Worm (Caenorhabditis elegans) whole organism, L4 larva: Measurements from ENCODE around the gene F45F2.11.

Experiments
- F10B5.3 ChIP-seq: sonication (generic microtip); optimal IDR thresholded peaks from 2 replicates; lab custom pipeline; 2016; ENCODE audit warnings: mild to moderate bottlenecking, missing genetic modification characterization, missing compliant biosample characterization
- F26F4.8 ChIP-seq: fragments of 200-800 bp; sonication (Bioruptor generic); conservative IDR thresholded peaks from 2 replicates; pipeline ENCODE4 v1.3.6; 2022; ENCODE audit warnings: missing genetic modification characterization, missing compliant biosample characterization
- F37D6.2 ChIP-seq: sonication (generic microtip); optimal IDR thresholded peaks from 2 replicates; lab custom pipeline; 2016; ENCODE audit warnings: mild to moderate bottlenecking, missing genetic modification characterization, missing compliant biosample characterization
- F49E8.2 ChIP-seq: sonication (generic microtip); optimal IDR thresholded peaks from 2 replicates; lab custom pipeline; 2016; ENCODE audit warnings: missing compliant biosample characterization, mild to moderate bottlenecking, missing genetic modification characterization, borderline replicate concordance
- R02D3.7 ChIP-seq: fragments of 150-350 bp; sonication (generic microtip); optimal IDR thresholded peaks from 3 replicates; lab custom pipeline; 2014; ENCODE audit warnings: missing biosample characterization, missing genetic modification characterization
- ZK546.5 ChIP-seq, 2 experiments: sonication (generic microtip); optimal IDR thresholded peaks; 2 replicates each; lab custom pipeline; 2017; ENCODE audit warnings: missing biosample characterization in 2 of 2, missing genetic modification characterization in 2 of 2
- aha-1 ChIP-seq: fragments of 150-350 bp; peaks from one replicate; lab custom pipeline; 2014; ENCODE audit warnings: missing biosample characterization, missing genetic modification characterization
- aly-2 ChIP-seq: sonication (generic microtip); optimal IDR thresholded peaks from 2 replicates; lab custom pipeline; 2018; ENCODE audit warnings: missing biosample characterization, missing genetic modification characterization
- ama-1 ChIP-seq: fragments of 150-350 bp; optimal IDR thresholded peaks from 2 replicates; lab custom pipeline; 2014; ENCODE audit warnings: inconsistent platforms, mixed read lengths
- arid-1 ChIP-seq: fragments of 200-800 bp; sonication (Bioruptor generic); conservative IDR thresholded peaks from 2 replicates; pipeline ENCODE4 v1.3.6; 2022; ENCODE audit warnings: missing genetic modification reagents, missing genetic modification characterization, missing compliant biosample characterization
- ceh-20 ChIP-seq: fragments of 200-800 bp; sonication (Bioruptor generic); IDR thresholded peaks from 2 replicates; pipeline ENCODE4 v1.3.6; 2022; ENCODE audit warnings: missing genetic modification reagents, missing genetic modification characterization, missing compliant biosample characterization
- ceh-62 ChIP-seq: sonication (generic microtip); optimal IDR thresholded peaks from 2 replicates; lab custom pipeline; 2017; ENCODE audit warnings: missing biosample characterization, missing genetic modification characterization
- cey-2 ChIP-seq: sonication (generic microtip); optimal IDR thresholded peaks from 3 replicates; lab custom pipeline; 2017; ENCODE audit warnings: missing genetic modification characterization, mild to moderate bottlenecking, missing compliant biosample characterization, antibody characterized with exemption, borderline replicate concordance; ENCODE audit not compliant: insufficient read depth
- daf-16 ChIP-seq, 3 experiments: sonication (generic microtip); optimal IDR thresholded peaks; 2 replicates each; lab custom pipeline; 2016 to 2017; ENCODE audit warnings: missing genetic modification characterization in 3 of 3, missing genetic modification reagents in 3 of 3, mild to moderate bottlenecking in 2 of 3, missing compliant biosample characterization in 2 of 3, missing biosample characterization in 1 of 3, moderate library complexity in 1 of 3
- dmd-8 ChIP-seq: fragments of 200-800 bp; sonication (Bioruptor generic); IDR thresholded peaks from 2 replicates; pipeline ENCODE4 v1.3.6; 2022; ENCODE audit warnings: missing genetic modification characterization, missing compliant biosample characterization
- dmd-9 ChIP-seq: fragments of 200-800 bp; sonication (Bioruptor generic); IDR thresholded peaks from 2 replicates; pipeline ENCODE4 v1.3.6; 2022; ENCODE audit warnings: missing genetic modification reagents, missing genetic modification characterization, missing compliant biosample characterization
- dve-1 ChIP-seq: sonication (generic microtip); optimal IDR thresholded peaks from 2 replicates; lab custom pipeline; 2017; ENCODE audit warnings: antibody characterized with exemption, mild to moderate bottlenecking, missing genetic modification characterization, missing compliant biosample characterization; ENCODE audit not compliant: insufficient read depth
- egl-43 ChIP-seq: fragments of 200-800 bp; sonication (Bioruptor generic); IDR thresholded peaks from 2 replicates; pipeline ENCODE4 v1.3.6; 2022; ENCODE audit warnings: missing genetic modification reagents, missing genetic modification characterization, missing compliant biosample characterization
- gei-8 ChIP-seq: fragments of 200-800 bp; sonication (Bioruptor generic); optimal IDR thresholded peaks from 2 replicates; lab custom pipeline; 2018; ENCODE audit warnings: mild to moderate bottlenecking, missing genetic modification characterization, missing compliant biosample characterization
- hmg-1.1 ChIP-seq: fragments of 200-800 bp; sonication (Bioruptor generic); IDR thresholded peaks from 2 replicates; pipeline ENCODE4 v1.3.6; 2022; ENCODE audit warnings: missing genetic modification reagents, missing genetic modification characterization, missing compliant biosample characterization
- jun-1 ChIP-seq: fragments of 150-350 bp; optimal IDR thresholded peaks from 2 replicates; lab custom pipeline; 2014; ENCODE audit warnings: missing biosample characterization, missing genetic modification reagents, missing genetic modification characterization
- lin-1 ChIP-seq: fragments of 200-800 bp; sonication (Bioruptor generic); IDR thresholded peaks from 2 replicates; pipeline ENCODE4 v1.3.6; 2022; ENCODE audit warnings: missing genetic modification reagents, missing genetic modification characterization, missing compliant biosample characterization
- lin-15B ChIP-seq: fragments of 150-350 bp; sonication (generic microtip); optimal IDR thresholded peaks from 3 replicates; lab custom pipeline; 2014; ENCODE audit warnings: missing biosample characterization, missing genetic modification characterization
- lin-29 ChIP-seq: fragments of 200-800 bp; sonication (Bioruptor generic); IDR thresholded peaks from 2 replicates; pipeline ENCODE4 v1.3.6; 2022; ENCODE audit warnings: missing genetic modification reagents, missing genetic modification characterization, missing compliant biosample characterization
- madf-9 ChIP-seq: fragments of 200-800 bp; sonication (Bioruptor generic); conservative IDR thresholded peaks from 2 replicates; pipeline ENCODE4 v1.3.6; 2022; ENCODE audit warnings: missing genetic modification reagents, missing genetic modification characterization, missing compliant biosample characterization
- nhr-42 ChIP-seq: fragments of 200-800 bp; sonication (Bioruptor generic); IDR thresholded peaks from 2 replicates; pipeline ENCODE4 v1.3.6; 2022; ENCODE audit warnings: missing genetic modification characterization, missing compliant biosample characterization
- pha-4 ChIP-seq, 2 experiments: fragments of 150-350 bp in 1 of 2; fragments of 200-800 bp in 1 of 2; sonication (Bioruptor generic) in 1 of 2; IDR thresholded peaks in 1 of 2; optimal IDR thresholded peaks in 1 of 2; 2 replicates each; pipeline versions ENCODE4 v1.3.6 to Lab custom; 2014 to 2022; ENCODE audit warnings: missing genetic modification characterization in 2 of 2, missing genetic modification reagents in 2 of 2, missing biosample characterization in 1 of 2, missing compliant biosample characterization in 1 of 2
- php-3 ChIP-seq: fragments of 200-800 bp; sonication (Bioruptor generic); IDR thresholded peaks from 2 replicates; pipeline ENCODE4 v1.3.6; 2022; ENCODE audit warnings: missing genetic modification reagents, missing genetic modification characterization, missing compliant biosample characterization
- rbr-2 ChIP-seq: sonication (generic microtip); optimal IDR thresholded peaks from 2 replicates; lab custom pipeline; 2016; ENCODE audit warnings: missing genotype, missing genetic modification characterization, missing compliant biosample characterization
- skn-1 ChIP-seq: fragments of 150-350 bp; optimal IDR thresholded peaks from 2 replicates; lab custom pipeline; 2014; ENCODE audit warnings: missing biosample characterization, missing genetic modification characterization
- snpc-1.2 ChIP-seq: fragments of 200-800 bp; sonication (Bioruptor generic); IDR thresholded peaks from 2 replicates; pipeline ENCODE4 v1.3.6; 2022; ENCODE audit warnings: missing genetic modification reagents, missing genetic modification characterization, missing compliant biosample characterization
- tag-97 ChIP-seq: fragments of 200-800 bp; sonication (Bioruptor generic); IDR thresholded peaks from 2 replicates; pipeline ENCODE4 v1.3.6; 2022; ENCODE audit warnings: missing genetic modification characterization, missing compliant biosample characterization
- unc-62 ChIP-seq, 3 experiments: fragments of 150-350 bp in 1 of 3; sonication (generic microtip); optimal IDR thresholded peaks in 2 of 3; peaks in 1 of 3; 1 replicate in 1 of 3; 2 replicates in 2 of 3; lab custom pipeline; 2014 to 2017; ENCODE audit warnings: missing biosample characterization in 3 of 3, missing genetic modification characterization in 3 of 3, missing genetic modification reagents in 3 of 3, missing genotype in 1 of 3
- zfp-3 ChIP-seq: fragments of 200-800 bp; sonication (Bioruptor generic); conservative IDR thresholded peaks from 2 replicates; pipeline ENCODE4 v1.3.6; 2022; ENCODE audit warnings: missing genetic modification reagents, missing genetic modification characterization, missing compliant biosample characterization
- ztf-7 ChIP-seq: fragments of 150-350 bp; optimal IDR thresholded peaks from 2 replicates; lab custom pipeline; 2014; ENCODE audit warnings: missing biosample characterization, missing genetic modification characterization

F45F2.11 gene

ce11 chrV:8517711-8518110 lies 3.0 kb downstream of the F45F2.11 start:
- peak in 1 of 2 experiments; percentile 82 for TF ChIP-seq unc-62 (GFP tag; optimal IDR thresholded peaks at IDR 0.05 in 1 of 2; lab: Kevin White, UChicago)
- no peak for TF ChIP-seq unc-62 (tag; optimal IDR thresholded peaks at IDR 0.05; lab: Kevin White, UChicago)
- no peak for TF ChIP-seq ceh-62
- TF ChIP-seq, all 104 proteins: peak for 1

- no peak for TF ChIP-seq F49E8.2
- TF ChIP-seq ZK546.5 (tag; optimal IDR thresholded peaks at IDR 0.05; lab: Kevin White, UChicago): no peak
- TF ChIP-seq rbr-2 (tag; lab: Kevin White, UChicago): no peak
- TF ChIP-seq nhr-42: no peak
- TF ChIP-seq dve-1: no peak
- TF ChIP-seq jun-1 (tag; lab: Kevin White, UChicago): no peak
- TF ChIP-seq R02D3.7 (tag; lab: Kevin White, UChicago): no peak
- TF ChIP-seq ama-1: no peak
- TF ChIP-seq aha-1: peak; percentile 96
These were observed 4.3 kb downstream of the F45F2.11 start for ce11 chrV:8516426-8516825.

- TF ChIP-seq F37D6.2 (tag; lab: Kevin White, UChicago) (no peak), F10B5.3 (tag; lab: Kevin White, UChicago) (no peak), ceh-20 (GFP tag; lab: Robert Waterston, UW) (no peak), zfp-3 (GFP tag; lab: Robert Waterston, UW) (no peak), cey-2 (tag; lab: Kevin White, UChicago) (no peak), arid-1 (no peak), lin-1 (GFP tag; lab: Robert Waterston, UW) (no peak), dmd-9 (GFP tag; lab: Robert Waterston, UW) (no peak), php-3 (GFP tag; lab: Robert Waterston, UW) (no peak), skn-1 (tag; lab: Kevin White, UChicago) (no peak), F26F4.8 (no peak), dmd-8 (GFP tag; lab: Robert Waterston, UW) (no peak), gei-8 (GFP tag; lab: Kevin White, UChicago) (no peak), daf-16 (GFP tag; optimal IDR thresholded peaks at IDR 0.05; lab: Kevin White, UChicago) (no peak), daf-16 (tag; optimal IDR thresholded peaks at IDR 0.05; lab: Kevin White, UChicago) (no peak), ama-1 (no peak)
These were observed 7.3 kb downstream of the F45F2.11 start, which contains the start of gene F45F2.9 for ce11 chrV:8513361-8513760. F45F2.9 (minus strand) TSS chrV:8513461.

- TF ChIP-seq egl-43 (no peak), pha-4 (GFP tag; IDR thresholded peaks at IDR 0.05; lab: Robert Waterston, UW) (no peak), pha-4 (tag; optimal IDR thresholded peaks at IDR 0.05; lab: Kevin White, UChicago) (no peak), ztf-7 (no peak), lin-29 (GFP tag; lab: Robert Waterston, UW) (no peak), madf-9 (no peak), tag-97 (GFP tag; lab: Robert Waterston, UW) (no peak), ceh-62 (no peak), lin-15B (tag; lab: Kevin White, UChicago) (no peak), aly-2 (tag; lab: Kevin White, UChicago) (no peak), rbr-2 (tag; lab: Kevin White, UChicago) (no peak), gei-8 (GFP tag; lab: Kevin White, UChicago) (no peak), hmg-1.1 (GFP tag; lab: Robert Waterston, UW) (no peak), snpc-1.2 (no peak)
These were observed 13.4 kb downstream of the F45F2.11 start, which contains the start of gene ZK994.6 for ce11 chrV:8507324-8507723. ZK994.6 (minus strand) TSS chrV:8507424.
